Fruit fly (Drosophila melanogaster) whole organism, embryonic: Measurements from ENCODE around the gene stac.
A peak's percentile ranks its signal among the peaks of the same experiment; 100 is the strongest.

Experiments used
- Bgb ChIP-seq: fragments of 200-800 bp; sonication (Bioruptor generic); IDR thresholded peaks from 2 replicates; pipeline ENCODE4 v1.3.6; 2022; ENCODE audit warnings: missing biosample characterization, missing genetic modification characterization; ENCODE audit not compliant: partially characterized antibody
- CG10274 ChIP-seq: fragments of 200-800 bp; sonication (Bioruptor generic); optimal IDR thresholded peaks from 3 replicates; lab custom pipeline; 2017; ENCODE audit warnings: missing biosample characterization, mild to moderate bottlenecking, missing genetic modification characterization
- CG10654 ChIP-seq: fragments of 200-800 bp; sonication (Bioruptor generic); optimal IDR thresholded peaks from 2 replicates; lab custom pipeline; 2016; ENCODE audit warnings: missing biosample characterization, missing genetic modification characterization
- CG12104 ChIP-seq: fragments of 200-800 bp; sonication (Bioruptor generic); optimal IDR thresholded peaks from 3 replicates; lab custom pipeline; 2016; ENCODE audit warnings: missing biosample characterization, missing genetic modification characterization
- CG13287 ChIP-seq: fragments of 200-800 bp; sonication (Bioruptor generic); IDR thresholded peaks from 2 replicates; pipeline ENCODE4 v1.3.6; 2022; ENCODE audit warnings: missing biosample characterization, missing genetic modification characterization; ENCODE audit not compliant: partially characterized antibody
- CG15011 ChIP-seq: fragments of 200-800 bp; sonication (Bioruptor generic); optimal IDR thresholded peaks from 3 replicates; lab custom pipeline; 2018; ENCODE audit warnings: missing biosample characterization, mild to moderate bottlenecking, missing genetic modification characterization
- CG15601 ChIP-seq: fragments of 200-800 bp; sonication (Bioruptor generic); optimal IDR thresholded peaks from 3 replicates; lab custom pipeline; 2019; ENCODE audit warnings: missing biosample characterization, mild to moderate bottlenecking, missing genetic modification characterization, moderate library complexity
- CG16813 ChIP-seq: fragments of 200-800 bp; sonication (Bioruptor generic); IDR thresholded peaks from 3 replicates; pipeline ENCODE4 v1.3.6; 2022; ENCODE audit warnings: missing biosample characterization, missing genetic modification characterization; ENCODE audit not compliant: partially characterized antibody
- CG16863 ChIP-seq: fragments of 200-800 bp; sonication (Bioruptor generic); optimal IDR thresholded peaks from 3 replicates; lab custom pipeline; 2016; ENCODE audit warnings: missing biosample characterization, missing genetic modification characterization
- CG17829 ChIP-seq: fragments of 200-800 bp; optimal IDR thresholded peaks from 2 replicates; lab custom pipeline; 2019; ENCODE audit warnings: missing biosample characterization, mild to moderate bottlenecking, missing genetic modification characterization, moderate library complexity
- CG18262 ChIP-seq: fragments of 200-800 bp; optimal IDR thresholded peaks from 3 replicates; lab custom pipeline; 2019; ENCODE audit warnings: missing biosample characterization, mild to moderate bottlenecking, missing genetic modification characterization, moderate library complexity
- CG1832 ChIP-seq: fragments of 200-800 bp; sonication (Bioruptor generic); optimal IDR thresholded peaks from 2 replicates; lab custom pipeline; 2017; ENCODE audit warnings: missing biosample characterization, mild to moderate bottlenecking, missing genetic modification characterization, inconsistent platforms
- CG2116 ChIP-seq: fragments of 200-800 bp; sonication (Bioruptor generic); optimal IDR thresholded peaks from 3 replicates; lab custom pipeline; 2018; ENCODE audit warnings: missing biosample characterization, mild to moderate bottlenecking, missing genetic modification characterization
- CG31365 ChIP-seq: fragments of 200-800 bp; sonication (Bioruptor generic); optimal IDR thresholded peaks from 2 replicates; lab custom pipeline; 2018; ENCODE audit warnings: missing biosample characterization, mild to moderate bottlenecking, missing genetic modification characterization
- CG31441 ChIP-seq: fragments of 200-800 bp; sonication (Bioruptor generic); IDR thresholded peaks from 2 replicates; pipeline ENCODE4 v1.3.6; 2022; ENCODE audit warnings: missing biosample characterization, missing genetic modification characterization
- CG4282 ChIP-seq: fragments of 200-800 bp; sonication (Bioruptor generic); optimal IDR thresholded peaks from 2 replicates; lab custom pipeline; 2016; ENCODE audit warnings: missing biosample characterization, missing genetic modification characterization
- CG4404 ChIP-seq: fragments of 200-800 bp; sonication (Bioruptor generic); IDR thresholded peaks from 2 replicates; pipeline ENCODE4 v1.3.6; 2022; ENCODE audit warnings: missing biosample characterization, missing genetic modification characterization
- CG5953 ChIP-seq: fragments of 200-800 bp; sonication (Bioruptor generic); IDR thresholded peaks from 2 replicates; pipeline ENCODE4 v1.3.6; 2022; ENCODE audit warnings: missing biosample characterization, missing genetic modification characterization
- CG6683 ChIP-seq: fragments of 200-800 bp; sonication (Bioruptor generic); optimal IDR thresholded peaks from 2 replicates; lab custom pipeline; 2017; ENCODE audit warnings: missing biosample characterization, mild to moderate bottlenecking, missing genetic modification characterization, missing genetic modification reagents
- CG9215 ChIP-seq: fragments of 200-800 bp; sonication (Bioruptor generic); IDR thresholded peaks from 2 replicates; pipeline ENCODE4 v1.3.6; 2022; ENCODE audit warnings: missing biosample characterization, missing genetic modification characterization
- CG9437 ChIP-seq: fragments of 200-800 bp; sonication (Bioruptor generic); optimal IDR thresholded peaks from 2 replicates; lab custom pipeline; 2018; ENCODE audit warnings: missing biosample characterization, mild to moderate bottlenecking, missing genetic modification characterization
- Dll ChIP-seq: fragments of 200-800 bp; sonication (Bioruptor generic); IDR thresholded peaks from 4 replicates; pipeline ENCODE4 v1.3.6; 2022; ENCODE audit warnings: missing biosample characterization, missing genetic modification characterization; ENCODE audit not compliant: partially characterized antibody
- Dref ChIP-seq: fragments of 200-800 bp; sonication (Bioruptor generic); IDR thresholded peaks from 2 replicates; pipeline ENCODE4 v1.3.6; 2022; ENCODE audit warnings: missing biosample characterization, missing genetic modification characterization
- Gsc ChIP-seq: fragments of 200-800 bp; sonication (Bioruptor generic); IDR thresholded peaks from 2 replicates; pipeline ENCODE4 v1.3.6; 2022; ENCODE audit warnings: missing biosample characterization, missing genetic modification characterization
- HLH54F ChIP-seq: fragments of 200-800 bp; sonication (Bioruptor generic); optimal IDR thresholded peaks from 3 replicates; lab custom pipeline; 2016; ENCODE audit warnings: missing biosample characterization, missing genetic modification characterization
- Hr3 ChIP-seq: fragments of 200-800 bp; sonication (Bioruptor generic); optimal IDR thresholded peaks from 3 replicates; lab custom pipeline; 2016; ENCODE audit warnings: missing biosample characterization, missing genetic modification characterization
- MTF-1 ChIP-seq: fragments of 200-800 bp; sonication (Bioruptor generic); optimal IDR thresholded peaks from 2 replicates; lab custom pipeline; 2018; ENCODE audit warnings: missing biosample characterization, mild to moderate bottlenecking, missing genetic modification characterization, borderline replicate concordance
- NK7.1 ChIP-seq: fragments of 200-800 bp; sonication (Bioruptor generic); optimal IDR thresholded peaks from 3 replicates; lab custom pipeline; 2016; ENCODE audit warnings: missing biosample characterization, missing genetic modification characterization
- Side ChIP-seq: fragments of 200-800 bp; sonication (Bioruptor generic); optimal IDR thresholded peaks from 2 replicates; lab custom pipeline; 2016; ENCODE audit warnings: missing biosample characterization, missing genetic modification characterization
- Stat92E ChIP-seq, 3 experiments: fragments of >200 bp in 2 of 3; fragments of 200-800 bp in 1 of 3; sonication (Bioruptor generic) in 1 of 3; optimal IDR thresholded peaks; 2 replicates each; lab custom pipeline; 2017 to 2019; ENCODE audit warnings: missing biosample characterization in 3 of 3, missing genetic modification characterization in 3 of 3, mild to moderate bottlenecking in 1 of 3, moderate library complexity in 1 of 3
- Xrp1 ChIP-seq: fragments of 200-800 bp; sonication (Bioruptor generic); IDR thresholded peaks from 2 replicates; pipeline ENCODE4 v1.3.6; 2022; ENCODE audit warnings: missing biosample characterization, missing genetic modification characterization
- YL-1 ChIP-seq: fragments of 200-800 bp; sonication (Bioruptor generic); optimal IDR thresholded peaks from 3 replicates; lab custom pipeline; 2017; ENCODE audit warnings: missing biosample characterization, mild to moderate bottlenecking, missing genetic modification characterization
- abd-A ChIP-seq: fragments of 200-800 bp; sonication (Bioruptor generic); optimal IDR thresholded peaks from 3 replicates; lab custom pipeline; 2019; ENCODE audit warnings: missing biosample characterization, mild to moderate bottlenecking, missing genetic modification characterization, moderate library complexity
- bigmax ChIP-seq: fragments of 200-800 bp; sonication (Bioruptor generic); optimal IDR thresholded peaks from 2 replicates; lab custom pipeline; 2018; ENCODE audit warnings: missing biosample characterization, mild to moderate bottlenecking, missing genetic modification characterization
- ci ChIP-seq: fragments of 200-800 bp; sonication (Bioruptor generic); IDR thresholded peaks from 3 replicates; pipeline ENCODE4 v1.3.6; 2022; ENCODE audit warnings: missing biosample characterization, missing genetic modification characterization
- dm ChIP-seq: fragments of 200-800 bp; sonication (Bioruptor generic); optimal IDR thresholded peaks from 3 replicates; lab custom pipeline; 2016; ENCODE audit warnings: missing biosample characterization, missing genetic modification characterization
- dysf ChIP-seq: fragments of 200-800 bp; sonication (Bioruptor generic); IDR thresholded peaks from 3 replicates; pipeline ENCODE4 v1.3.6; 2022; ENCODE audit warnings: missing biosample characterization, missing genetic modification characterization
- esg ChIP-seq: fragments of 200-800 bp; sonication (Bioruptor generic); conservative IDR thresholded peaks from 2 replicates; pipeline ENCODE4 v1.3.6; 2022; ENCODE audit warnings: missing biosample characterization, missing genetic modification characterization
- fu2 ChIP-seq: fragments of 200-800 bp; sonication (Bioruptor generic); optimal IDR thresholded peaks from 2 replicates; lab custom pipeline; 2016; ENCODE audit warnings: missing biosample characterization, missing genetic modification characterization
- gce ChIP-seq: fragments of 200-800 bp; sonication (Bioruptor generic); IDR thresholded peaks from 3 replicates; pipeline ENCODE4 v1.3.6; 2022; ENCODE audit warnings: missing biosample characterization, missing genetic modification characterization
- her ChIP-seq: fragments of 200-800 bp; sonication (Bioruptor generic); optimal IDR thresholded peaks from 2 replicates; lab custom pipeline; 2016; ENCODE audit warnings: missing biosample characterization, missing genetic modification characterization
- kay ChIP-seq: fragments of 200-800 bp; sonication (Bioruptor generic); optimal IDR thresholded peaks from 2 replicates; lab custom pipeline; 2016; ENCODE audit warnings: missing biosample characterization, missing genetic modification characterization
- nom ChIP-seq: fragments of 200-800 bp; sonication (Bioruptor generic); optimal IDR thresholded peaks from 2 replicates; lab custom pipeline; 2017; ENCODE audit warnings: missing biosample characterization, missing genetic modification characterization, mild to moderate bottlenecking, moderate library complexity, missing genetic modification reagents
- oc ChIP-seq: fragments of 200-800 bp; sonication (Bioruptor generic); optimal IDR thresholded peaks from 2 replicates; lab custom pipeline; 2018; ENCODE audit warnings: missing biosample characterization, mild to moderate bottlenecking, missing genetic modification characterization, moderate library complexity
- pb ChIP-seq: fragments of 200-800 bp; sonication (Bioruptor generic); optimal IDR thresholded peaks from 3 replicates; lab custom pipeline; 2016; ENCODE audit warnings: missing biosample characterization, missing genetic modification characterization
- pum ChIP-seq: fragments of 200-800 bp; sonication (Bioruptor generic); optimal IDR thresholded peaks from 2 replicates; lab custom pipeline; 2016; ENCODE audit warnings: missing biosample characterization, missing genetic modification characterization
- slou ChIP-seq: fragments of 200-800 bp; sonication (Bioruptor generic); optimal IDR thresholded peaks from 3 replicates; lab custom pipeline; 2016; ENCODE audit warnings: missing biosample characterization, missing genetic modification characterization
- ssp ChIP-seq: fragments of 200-800 bp; sonication (Bioruptor generic); IDR thresholded peaks from 2 replicates; pipeline ENCODE4 v1.3.6; 2022; ENCODE audit warnings: missing biosample characterization, missing genetic modification characterization
- stc ChIP-seq: fragments of 200-800 bp; sonication (Bioruptor generic); IDR thresholded peaks from 2 replicates; pipeline ENCODE4 v1.3.6; 2022; ENCODE audit warnings: missing biosample characterization, missing genetic modification characterization
- trh ChIP-seq: fragments of 200-800 bp; sonication (Bioruptor generic); optimal IDR thresholded peaks from 2 replicates; lab custom pipeline; 2016; ENCODE audit warnings: missing biosample characterization, missing genetic modification characterization
- ttk ChIP-seq: fragments of 200-800 bp; sonication (Bioruptor generic); IDR thresholded peaks from 2 replicates; pipeline ENCODE4 v2.1.2; 2022; ENCODE audit warnings: missing biosample characterization, missing genetic modification characterization
- zen2 ChIP-seq: fragments of 200-800 bp; sonication (Bioruptor generic); IDR thresholded peaks from 3 replicates; pipeline ENCODE4 v1.3.6; 2022; ENCODE audit warnings: missing biosample characterization, missing genetic modification characterization; ENCODE audit not compliant: partially characterized antibody

stac gene

DNA sequence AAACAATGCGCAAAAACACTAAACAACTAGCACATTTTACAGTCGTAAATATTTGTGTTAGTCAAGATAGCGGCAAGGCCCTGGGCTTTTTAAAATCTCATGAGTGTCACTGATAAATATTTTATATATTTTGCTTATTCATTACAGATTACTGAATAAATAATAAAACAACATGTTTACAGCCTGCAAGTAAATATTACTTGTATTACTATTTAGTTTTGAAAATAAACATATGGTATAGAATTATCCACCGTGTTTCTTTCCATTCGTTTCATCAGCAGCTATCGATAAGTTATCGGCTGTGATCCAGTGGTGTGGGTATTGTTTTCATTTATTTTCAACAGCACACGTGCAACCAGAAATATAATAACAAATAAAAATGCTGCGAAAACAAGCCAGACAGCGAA, 18.5 kb downstream of the stac start, which contains the start of the genes shams and CG11920 (continued):
- no peak for TF ChIP-seq her (GFP tag; lab: Kevin White, UChicago)
- TF ChIP-seq pb, result no peak
- TF ChIP-seq fu2 (GFP tag; lab: Kevin White, UChicago), result no peak
- TF ChIP-seq CG10274, result no peak
- no peak for TF ChIP-seq CG16863 (GFP tag; lab: Kevin White, UChicago)
- TF ChIP-seq CG18262 (tag; lab: Kevin White, UChicago), result peak; percentile 3
- peak; percentile 2 for TF ChIP-seq CG9437 (GFP tag; lab: Kevin White, UChicago)
- TF ChIP-seq CG5953, result no peak
- TF ChIP-seq CG4282 (GFP tag; lab: Kevin White, UChicago), result no peak
- TF ChIP-seq zen2 (GFP tag; lab: Robert Waterston, UW), result no peak; the same call in 2 of the 3 replicates
- TF ChIP-seq CG31365 (tag; lab: Kevin White, UChicago), result no peak
- peak; percentile 60 for TF ChIP-seq Bgb (GFP tag; lab: Robert Waterston, UW)
- peak; percentile 2 for TF ChIP-seq CG10654 (GFP tag; lab: Kevin White, UChicago)
- no peak for TF ChIP-seq esg
- TF ChIP-seq trh, result no peak
- TF ChIP-seq CG16813 (GFP tag; lab: Robert Waterston, UW), result peak; percentile 58; the same call in 2 of the 3 replicates
- no peak for TF ChIP-seq CG31441 (GFP tag; lab: Robert Waterston, UW)
- TF ChIP-seq Gsc (GFP tag; lab: Robert Waterston, UW), result no peak
- peak; percentile 80 for TF ChIP-seq dm (GFP tag; lab: Kevin White, UChicago)
- no peak for TF ChIP-seq abd-A
- TF ChIP-seq Dref, result peak; percentile 71
- no peak for TF ChIP-seq CG15011 (GFP tag; lab: Kevin White, UChicago)
- no peak for TF ChIP-seq bigmax
- no peak for TF ChIP-seq CG9215 (GFP tag; lab: Robert Waterston, UW)
- TF ChIP-seq Stat92E (GFP tag; optimal IDR thresholded peaks at IDR 0.05; lab: Kevin White, UChicago), result peak in 1 of 3 experiments; percentile 9
- TF ChIP-seq YL-1 (GFP tag; lab: Kevin White, UChicago), result peak; percentile 82
- no peak for TF ChIP-seq ssp
- TF ChIP-seq ttk (GFP tag; lab: Robert Waterston, UW), result no peak
- peak; percentile 74 for TF ChIP-seq CG13287 (GFP tag; lab: Robert Waterston, UW)
- TF ChIP-seq MTF-1 (GFP tag; lab: Kevin White, UChicago), result no peak
- no peak for TF ChIP-seq ci (GFP tag; lab: Robert Waterston, UW)
- TF ChIP-seq oc (tag; lab: Kevin White, UChicago), result no peak
- TF ChIP-seq dysf (GFP tag; lab: Robert Waterston, UW), result no peak
- TF ChIP-seq slou (GFP tag; lab: Kevin White, UChicago), result no peak
- TF ChIP-seq Xrp1 (GFP tag; lab: Robert Waterston, UW), result no peak
- TF ChIP-seq CG15601 (tag; lab: Kevin White, UChicago), result peak; percentile 42
- TF ChIP-seq Side (GFP tag; lab: Kevin White, UChicago), result no peak
- TF ChIP-seq CG6683, result no peak
- no peak for TF ChIP-seq CG1832 (GFP tag; lab: Kevin White, UChicago)
- TF ChIP-seq Hr3 (GFP tag; lab: Kevin White, UChicago), result no peak
- TF ChIP-seq pum (GFP tag; lab: Kevin White, UChicago), result no peak
- TF ChIP-seq HLH54F (GFP tag; lab: Kevin White, UChicago), result no peak
- TF ChIP-seq CG4404 (GFP tag; lab: Robert Waterston, UW), result no peak
- TF ChIP-seq kay (GFP tag; lab: Kevin White, UChicago), result no peak
- TF ChIP-seq stc (GFP tag; lab: Robert Waterston, UW), result no peak
- TF ChIP-seq CG2116 (GFP tag; lab: Kevin White, UChicago), result peak; percentile 80
- peak; percentile 69 for TF ChIP-seq CG17829
- no peak for TF ChIP-seq nom (GFP tag; lab: Kevin White, UChicago)
- peak; percentile 73; the same call in 3 of the 4 replicates for TF ChIP-seq Dll (GFP tag; lab: Robert Waterston, UW)
- no peak for TF ChIP-seq NK7.1
- no peak for TF ChIP-seq CG12104
- no peak for TF ChIP-seq gce (GFP tag; lab: Robert Waterston, UW)
